Fruit fly (Drosophila melanogaster) whole organism, embryonic: ENCODE results near the gene tutl.

Experiments
- CG10321 ChIP-seq: fragments of 200-800 bp; sonication (Bioruptor generic); IDR thresholded peaks from 2 replicates; pipeline ENCODE4 v1.3.6; 2022; ENCODE audit warnings: missing biosample characterization, missing genetic modification characterization
- CG11696 ChIP-seq: fragments of 200-800 bp; sonication (Bioruptor generic); IDR thresholded peaks from 2 replicates; pipeline ENCODE4 v1.3.6; 2022; ENCODE audit warnings: missing biosample characterization, missing genetic modification characterization
- CG12155 ChIP-seq: fragments of 200-800 bp; sonication (Bioruptor generic); optimal IDR thresholded peaks from 3 replicates; lab custom pipeline; 2016; ENCODE audit warnings: missing biosample characterization, missing genetic modification characterization
- CG12236 ChIP-seq: fragments of 200-800 bp; sonication (Bioruptor generic); optimal IDR thresholded peaks from 2 replicates; lab custom pipeline; 2016; ENCODE audit warnings: missing biosample characterization, missing genetic modification characterization
- CG1233 ChIP-seq: fragments of 200-800 bp; sonication (Bioruptor generic); optimal IDR thresholded peaks from 4 replicates; lab custom pipeline; 2018; ENCODE audit warnings: missing biosample characterization, mild to moderate bottlenecking, missing genetic modification characterization
- CG12769 ChIP-seq: fragments of 200-800 bp; sonication (Bioruptor generic); optimal IDR thresholded peaks from 2 replicates; lab custom pipeline; 2019; ENCODE audit warnings: missing biosample characterization, mild to moderate bottlenecking, missing genetic modification characterization, moderate library complexity
- CG13775 ChIP-seq: fragments of 200-800 bp; sonication (Bioruptor generic); optimal IDR thresholded peaks from 3 replicates; lab custom pipeline; 2017; ENCODE audit warnings: missing biosample characterization, mild to moderate bottlenecking, missing genetic modification characterization
- CG14014 ChIP-seq: fragments of 200-800 bp; sonication (Bioruptor generic); IDR thresholded peaks from 2 replicates; pipeline ENCODE4 v1.3.6; 2022; ENCODE audit warnings: missing biosample characterization, missing genetic modification characterization
- CG14667 ChIP-seq: fragments of 200-800 bp; sonication (Bioruptor generic); IDR thresholded peaks from 2 replicates; pipeline ENCODE4 v1.3.6; 2022; ENCODE audit warnings: missing biosample characterization, missing genetic modification characterization
- CG15479 ChIP-seq: fragments of 200-800 bp; sonication (Bioruptor generic); optimal IDR thresholded peaks from 3 replicates; lab custom pipeline; 2019; ENCODE audit warnings: missing biosample characterization, mild to moderate bottlenecking, missing genetic modification characterization, moderate library complexity
- CG1603 ChIP-seq: fragments of 200-800 bp; sonication (Bioruptor generic); optimal IDR thresholded peaks from 2 replicates; lab custom pipeline; 2019; ENCODE audit warnings: missing biosample characterization, mild to moderate bottlenecking, missing genetic modification characterization, moderate library complexity
- CG17385 ChIP-seq: fragments of 200-800 bp; sonication (Bioruptor generic); optimal IDR thresholded peaks from 3 replicates; lab custom pipeline; 2018; ENCODE audit warnings: missing biosample characterization, mild to moderate bottlenecking, missing genetic modification characterization
- CG18011 ChIP-seq: fragments of 200-800 bp; sonication (Bioruptor generic); optimal IDR thresholded peaks from 2 replicates; lab custom pipeline; 2017; ENCODE audit warnings: missing biosample characterization, missing genetic modification characterization, mild to moderate bottlenecking, moderate library complexity, missing genotype
- CG18599 ChIP-seq: fragments of 200-800 bp; sonication (Bioruptor generic); optimal IDR thresholded peaks from 3 replicates; lab custom pipeline; 2017; ENCODE audit warnings: missing biosample characterization, missing genetic modification characterization, mild to moderate bottlenecking, moderate library complexity, missing genetic modification reagents
- CG2129 ChIP-seq: fragments of 200-800 bp; sonication (Bioruptor generic); IDR thresholded peaks from 2 replicates; pipeline ENCODE4 v1.3.6; 2022; ENCODE audit warnings: missing biosample characterization, missing genetic modification characterization; ENCODE audit not compliant: partially characterized antibody
- CG30020 ChIP-seq: fragments of 200-800 bp; optimal IDR thresholded peaks from 2 replicates; lab custom pipeline; 2019; ENCODE audit warnings: missing biosample characterization, mild to moderate bottlenecking, missing genetic modification characterization, moderate library complexity
- CG30403 ChIP-seq: fragments of 200-800 bp; sonication (Bioruptor generic); optimal IDR thresholded peaks from 3 replicates; lab custom pipeline; 2016; ENCODE audit warnings: missing biosample characterization, missing genetic modification characterization
- CG3065 ChIP-seq: fragments of 200-800 bp; sonication (Bioruptor generic); optimal IDR thresholded peaks from 2 replicates; lab custom pipeline; 2016; ENCODE audit warnings: missing biosample characterization, missing genetic modification characterization
- CG3847 ChIP-seq: fragments of 200-800 bp; sonication (Bioruptor generic); IDR thresholded peaks from 2 replicates; pipeline ENCODE4 v1.3.6; 2022; ENCODE audit warnings: missing biosample characterization, missing genetic modification characterization
- CG4730 ChIP-seq: fragments of 200-800 bp; sonication (Bioruptor generic); IDR thresholded peaks from 2 replicates; pipeline ENCODE4 v1.3.6; 2022; ENCODE audit warnings: missing biosample characterization, missing genetic modification characterization
- CG5180 ChIP-seq: fragments of 200-800 bp; sonication (Bioruptor generic); optimal IDR thresholded peaks from 3 replicates; lab custom pipeline; 2017; ENCODE audit warnings: missing biosample characterization, missing genetic modification characterization, mild to moderate bottlenecking, moderate library complexity, missing genetic modification reagents
- CG5953 ChIP-seq: fragments of 200-800 bp; sonication (Bioruptor generic); IDR thresholded peaks from 2 replicates; pipeline ENCODE4 v1.3.6; 2022; ENCODE audit warnings: missing biosample characterization, missing genetic modification characterization
- CG6272 ChIP-seq: fragments of 200-800 bp; sonication (Bioruptor generic); IDR thresholded peaks from 2 replicates; pipeline ENCODE4 v1.3.6; 2022; ENCODE audit warnings: missing biosample characterization, missing genetic modification characterization
- CG7271 ChIP-seq: fragments of 200-800 bp; sonication (Bioruptor generic); optimal IDR thresholded peaks from 2 replicates; lab custom pipeline; 2018; ENCODE audit warnings: missing biosample characterization, mild to moderate bottlenecking, missing genetic modification characterization, moderate library complexity
- CG7928 ChIP-seq: fragments of 200-800 bp; sonication (Bioruptor generic); optimal IDR thresholded peaks from 2 replicates; lab custom pipeline; 2017; ENCODE audit warnings: missing biosample characterization, mild to moderate bottlenecking, missing genetic modification characterization
- CrebB ChIP-seq: fragments of 200-800 bp; sonication (Bioruptor generic); optimal IDR thresholded peaks from 3 replicates; lab custom pipeline; 2018; ENCODE audit warnings: missing biosample characterization, mild to moderate bottlenecking, missing genetic modification characterization
- Dad ChIP-seq: fragments of 200-800 bp; sonication (Bioruptor generic); optimal IDR thresholded peaks from 3 replicates; lab custom pipeline; 2016; ENCODE audit warnings: missing biosample characterization, missing genetic modification characterization
- Ets65A ChIP-seq: fragments of 200-800 bp; sonication (Bioruptor generic); peaks from one replicate; lab custom pipeline; 2016; ENCODE audit warnings: missing biosample characterization, missing genetic modification characterization
- Fer1 ChIP-seq: fragments of 200-800 bp; sonication (Bioruptor generic); optimal IDR thresholded peaks from 2 replicates; lab custom pipeline; 2017; ENCODE audit warnings: missing biosample characterization, mild to moderate bottlenecking, missing genetic modification characterization
- MESR4 ChIP-seq: fragments of 200-800 bp; sonication (Bioruptor generic); optimal IDR thresholded peaks from 2 replicates; lab custom pipeline; 2018; ENCODE audit warnings: missing biosample characterization, mild to moderate bottlenecking, missing genetic modification characterization, moderate library complexity
- Mad ChIP-seq: fragments of 200-800 bp; sonication (Bioruptor generic); optimal IDR thresholded peaks from 2 replicates; lab custom pipeline; 2016; ENCODE audit warnings: missing biosample characterization, missing genetic modification characterization
- Oli ChIP-seq: fragments of 200-800 bp; sonication (Bioruptor generic); optimal IDR thresholded peaks from 2 replicates; lab custom pipeline; 2018; ENCODE audit warnings: missing biosample characterization, mild to moderate bottlenecking, missing genetic modification characterization, moderate library complexity
- Pdp1 ChIP-seq, 2 experiments: fragments of 200-800 bp; sonication (Bioruptor generic); optimal IDR thresholded peaks; 3 replicates each; lab custom pipeline; 2016; ENCODE audit warnings: missing biosample characterization in 2 of 2, missing genetic modification characterization in 2 of 2, mild to moderate bottlenecking in 1 of 2, moderate library complexity in 1 of 2
- Ravus ChIP-seq: fragments of 200-800 bp; sonication (Bioruptor generic); IDR thresholded peaks from 2 replicates; pipeline ENCODE4 v1.3.6; 2022; ENCODE audit warnings: missing biosample characterization, missing genetic modification characterization
- Sox102F ChIP-seq: fragments of 200-800 bp; sonication (Bioruptor generic); optimal IDR thresholded peaks from 2 replicates; lab custom pipeline; 2018; ENCODE audit warnings: missing biosample characterization, mild to moderate bottlenecking, missing genetic modification characterization, moderate library complexity
- Sry-δ ChIP-seq: fragments of 200-800 bp; sonication (Bioruptor generic); optimal IDR thresholded peaks from 2 replicates; lab custom pipeline; 2016; ENCODE audit warnings: missing biosample characterization, missing genetic modification characterization
- YL-1 ChIP-seq: fragments of 200-800 bp; sonication (Bioruptor generic); optimal IDR thresholded peaks from 3 replicates; lab custom pipeline; 2017; ENCODE audit warnings: missing biosample characterization, mild to moderate bottlenecking, missing genetic modification characterization
- chm ChIP-seq: fragments of 200-800 bp; sonication (Bioruptor generic); IDR thresholded peaks from 2 replicates; pipeline ENCODE4 v1.3.6; 2022; ENCODE audit warnings: missing biosample characterization, missing genetic modification characterization
- croc ChIP-seq: fragments of 200-800 bp; sonication (Bioruptor generic); conservative IDR thresholded peaks from 3 replicates; pipeline ENCODE4 v1.3.6; 2022; ENCODE audit warnings: missing biosample characterization, missing genetic modification characterization
- disco-r ChIP-seq: fragments of 200-800 bp; sonication (Bioruptor generic); optimal IDR thresholded peaks from 2 replicates; lab custom pipeline; 2016; ENCODE audit warnings: missing biosample characterization, missing genetic modification characterization
- ken ChIP-seq: fragments of 200-800 bp; sonication (Bioruptor generic); IDR thresholded peaks from 3 replicates; pipeline ENCODE4 v1.3.6; 2022; ENCODE audit warnings: missing biosample characterization, missing genetic modification characterization
- lab ChIP-seq: fragments of 200-800 bp; sonication (Bioruptor generic); optimal IDR thresholded peaks from 3 replicates; lab custom pipeline; 2017; ENCODE audit warnings: missing biosample characterization, missing genetic modification characterization, mild to moderate bottlenecking, moderate library complexity, missing genetic modification reagents
- prd ChIP-seq, 3 experiments: fragments of >200 bp in 2 of 3; fragments of 200-800 bp in 1 of 3; sonication (Bioruptor generic) in 1 of 3; optimal IDR thresholded peaks in 2 of 3; IDR thresholded peaks in 1 of 3; 2 replicates in 2 of 3; 3 replicates in 1 of 3; pipeline versions ENCODE4 v1.3.6 to Lab custom; 2017 to 2022; ENCODE audit warnings: missing biosample characterization in 1 of 3, missing genetic modification characterization in 1 of 3
- repo ChIP-seq: fragments of 200-800 bp; sonication (Bioruptor generic); optimal IDR thresholded peaks from 2 replicates; lab custom pipeline; 2016; ENCODE audit warnings: missing biosample characterization, missing genetic modification characterization
- sens ChIP-seq: fragments of 200-800 bp; sonication (Bioruptor generic); peaks from one replicate; lab custom pipeline; 2016; ENCODE audit warnings: missing biosample characterization, missing genetic modification characterization
- slbo ChIP-seq: fragments of 200-800 bp; sonication (Bioruptor generic); IDR thresholded peaks from 2 replicates; pipeline ENCODE4 v1.3.6; 2022; ENCODE audit warnings: missing biosample characterization, missing genetic modification characterization
- sqz ChIP-seq: fragments of 200-800 bp; sonication (Bioruptor generic); optimal IDR thresholded peaks from 3 replicates; lab custom pipeline; 2018; ENCODE audit warnings: missing biosample characterization, mild to moderate bottlenecking, missing genetic modification characterization
- ssp ChIP-seq: fragments of 200-800 bp; sonication (Bioruptor generic); IDR thresholded peaks from 2 replicates; pipeline ENCODE4 v1.3.6; 2022; ENCODE audit warnings: missing biosample characterization, missing genetic modification characterization
- stwl ChIP-seq: fragments of 200-800 bp; sonication (Bioruptor generic); optimal IDR thresholded peaks from 3 replicates; lab custom pipeline; 2018; ENCODE audit warnings: missing biosample characterization, mild to moderate bottlenecking, missing genetic modification characterization, moderate library complexity
- tin ChIP-seq: fragments of 200-800 bp; sonication (Bioruptor generic); optimal IDR thresholded peaks from 3 replicates; lab custom pipeline; 2016; ENCODE audit warnings: missing biosample characterization, missing genetic modification characterization

Gene tutl

DNA sequence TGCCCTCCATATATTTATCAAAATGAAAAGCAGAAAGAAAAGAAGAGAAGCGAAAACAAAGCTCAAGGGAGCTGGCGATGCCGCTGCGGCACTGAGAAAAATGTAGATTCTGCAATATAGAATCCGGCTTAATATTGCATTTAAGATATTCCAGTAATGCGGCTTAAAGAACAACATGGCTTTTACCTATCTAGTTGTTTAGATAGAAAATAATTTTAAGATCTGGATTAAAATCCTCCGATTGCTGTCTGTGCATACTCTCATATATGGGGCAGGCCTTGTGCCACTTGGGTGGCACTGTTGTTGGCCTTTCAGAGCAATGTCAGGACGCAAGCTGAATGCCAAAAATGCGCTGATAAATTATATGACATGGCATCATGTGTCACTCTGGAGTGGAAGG is 28.0 kb upstream of the tutl start:
- TF ChIP-seq CG7928 (GFP tag; lab: Kevin White, UChicago) (no peak), Dad (GFP tag; lab: Kevin White, UChicago) (no peak), CG12236 (GFP tag; lab: Kevin White, UChicago) (no peak), Pdp1 (GFP tag; optimal IDR thresholded peaks at IDR 0.05; lab: Kevin White, UChicago) (no peak), CrebB (tag; lab: Kevin White, UChicago) (no peak), CG11696 (GFP tag; lab: Robert Waterston, UW) (0 out of 2 replicates have a peak, but pooled peaks have one; percentile 9), Sox102F (GFP tag; lab: Kevin White, UChicago) (no peak), CG2129 (GFP tag; lab: Robert Waterston, UW) (no peak), Mad (no peak), Fer1 (no peak), CG17385 (GFP tag; lab: Kevin White, UChicago) (no peak), Ets65A (GFP tag; lab: Kevin White, UChicago) (peak; percentile 49), croc (no peak), CG1233 (GFP tag; lab: Kevin White, UChicago) (no peak), CG18599 (peak; percentile 20), CG4730 (peak; percentile 9; the same call in 1 of the 2 replicates), CG1603 (tag; lab: Kevin White, UChicago) (no peak), CG30020 (tag; lab: Kevin White, UChicago) (no peak), Sry-δ (no peak), sens (GFP tag; lab: Kevin White, UChicago) (peak; percentile 59), CG14014 (GFP tag; lab: Robert Waterston, UW) (peak; percentile 18; the same call in 1 of the 2 replicates), CG12769 (tag; lab: Kevin White, UChicago) (no peak), repo (GFP tag; lab: Kevin White, UChicago) (no peak), CG12155 (GFP tag; lab: Kevin White, UChicago) (no peak), prd (optimal IDR thresholded peaks at IDR 0.05; lab: Kevin White, UChicago) (no peak), prd (GFP tag; IDR thresholded peaks at IDR 0.05; lab: Robert Waterston, UW) (no peak), slbo (GFP tag; lab: Robert Waterston, UW) (peak; percentile 27; the same call in 1 of the 2 replicates), CG7271 (tag; lab: Kevin White, UChicago) (no peak), chm (no peak), CG5953 (GFP tag; lab: Robert Waterston, UW) (no peak), YL-1 (GFP tag; lab: Kevin White, UChicago) (no peak), ssp (GFP tag; lab: Robert Waterston, UW) (peak; percentile 5; the same call in 1 of the 2 replicates), CG14667 (no peak), MESR4 (no peak), tin (no peak), ken (GFP tag; lab: Robert Waterston, UW) (no peak), stwl (no peak), Ravus (GFP tag; lab: Robert Waterston, UW) (no peak), Oli (tag; lab: Kevin White, UChicago) (no peak), CG10321 (GFP tag; lab: Robert Waterston, UW) (no peak), CG3847 (GFP tag; lab: Robert Waterston, UW) (0 out of 2 replicates have a peak, but pooled peaks have one; percentile 7), CG18011 (no peak), disco-r (no peak), CG13775 (GFP tag; lab: Kevin White, UChicago) (no peak), CG5180 (GFP tag; lab: Kevin White, UChicago) (no peak), sqz (no peak), CG3065 (GFP tag; lab: Kevin White, UChicago) (no peak), lab (peak; percentile 28), CG6272 (no peak), CG30403 (GFP tag; lab: Kevin White, UChicago) (no peak), CG15479 (no peak)
